ENCODE assay signal across 4 fruit fly cellular contexts in genomic region chr3R:5080538-5080838, dm6.
TF ChIP-seq lines count a peak whose summit lies in the region.

No protein-coding gene starts in this region.

- no peak for TF ChIP-seq CTCF in whole organism, embryonic (GFP tag; optimal IDR thresholded peaks at IDR 0.05; lab: Kevin White, UChicago)

TF ChIP-seq in whole organism, embryonic, 481 proteins besides CTCF, POLR2A, EP300 and RAD21 (continues in another document):
- no peak for TF ChIP-seq Dad (GFP tag; optimal IDR thresholded peaks at IDR 0.05; lab: Kevin White, UChicago)
- TF ChIP-seq Scr (GFP tag; IDR thresholded peaks at IDR 0.05; lab: Robert Waterston, UW; ENCODE audit: partially characterized antibody) = no peak
- no peak for TF ChIP-seq amos (GFP tag; IDR thresholded peaks at IDR 0.05; lab: Robert Waterston, UW; ENCODE audit: partially characterized antibody)
- TF ChIP-seq cad (GFP tag; optimal IDR thresholded peaks at IDR 0.05; lab: Kevin White, UChicago) = no peak
- TF ChIP-seq vvl (GFP tag; IDR thresholded peaks at IDR 0.05; lab: Robert Waterston, UW) = no peak
- peak; percentile 64 for TF ChIP-seq sqz (GFP tag; optimal IDR thresholded peaks at IDR 0.05; lab: Kevin White, UChicago)
- TF ChIP-seq Pdp1 (GFP tag; optimal IDR thresholded peaks at IDR 0.05; lab: Kevin White, UChicago) = no peak
- no peak for TF ChIP-seq Dll (GFP tag; IDR thresholded peaks at IDR 0.05; lab: Robert Waterston, UW; ENCODE audit: partially characterized antibody)
- TF ChIP-seq HHEX (GFP tag; optimal IDR thresholded peaks at IDR 0.05; lab: Kevin White, UChicago) = no peak
- TF ChIP-seq CG9876 (GFP tag; optimal IDR thresholded peaks at IDR 0.05; lab: Kevin White, UChicago) = no peak
- TF ChIP-seq CG17829 (tag; optimal IDR thresholded peaks at IDR 0.05; lab: Kevin White, UChicago) = no peak
- 0 out of 3 replicates have a peak, but pooled peaks have one; percentile 8 for TF ChIP-seq zfh1 (GFP tag; IDR thresholded peaks at IDR 0.05; lab: Robert Waterston, UW)
- TF ChIP-seq ind (GFP tag; optimal IDR thresholded peaks at IDR 0.05; lab: Kevin White, UChicago) = no peak
- TF ChIP-seq tna (GFP tag; IDR thresholded peaks at IDR 0.05; lab: Robert Waterston, UW; ENCODE audit: partially characterized antibody) = 0 out of 2 replicates have a peak, but pooled peaks have one; percentile 19
- TF ChIP-seq Atf3 (GFP tag; optimal IDR thresholded peaks at IDR 0.05; lab: Kevin White, UChicago) = no peak
- TF ChIP-seq so (GFP tag; IDR thresholded peaks at IDR 0.05; lab: Robert Waterston, UW) = peak; percentile 37; the same call in 1 of the 3 replicates
- no peak for TF ChIP-seq zen (tag; optimal IDR thresholded peaks at IDR 0.05; lab: Kevin White, UChicago)
- no peak for TF ChIP-seq slp2 (GFP tag; optimal IDR thresholded peaks at IDR 0.05; lab: Kevin White, UChicago)
- no peak for TF ChIP-seq CG34376 (GFP tag; optimal IDR thresholded peaks at IDR 0.05; lab: Kevin White, UChicago)
- peak; percentile 33 for TF ChIP-seq CG18599 (GFP tag; optimal IDR thresholded peaks at IDR 0.05; lab: Kevin White, UChicago)
- peak; percentile 66 for TF ChIP-seq kni (GFP tag; optimal IDR thresholded peaks at IDR 0.05; lab: Kevin White, UChicago)
- TF ChIP-seq CG3065 (GFP tag; optimal IDR thresholded peaks at IDR 0.05; lab: Kevin White, UChicago) = peak; percentile 55

TF ChIP-seq in whole organism, prepupa, 60 proteins besides CTCF, POLR2A, EP300 and RAD21:
- peak; percentile 4 for TF ChIP-seq CG1621 (tag; optimal IDR thresholded peaks at IDR 0.05; lab: Kevin White, UChicago)
- TF ChIP-seq CG7368 (GFP tag; optimal IDR thresholded peaks at IDR 0.05; lab: Kevin White, UChicago) = no peak
- TF ChIP-seq Lpt (GFP tag; optimal IDR thresholded peaks at IDR 0.05; lab: Kevin White, UChicago) = no peak
- TF ChIP-seq CG8119 (GFP tag; IDR thresholded peaks at IDR 0.05; lab: Robert Waterston, UW) = peak; percentile 26; the same call in 1 of the 3 replicates
- peak; percentile 72 for TF ChIP-seq CG6854 (GFP tag; optimal IDR thresholded peaks at IDR 0.05; lab: Kevin White, UChicago)
- TF ChIP-seq svp (GFP tag; lab: Kevin White, UChicago) = peak; percentile 17
- no peak for TF ChIP-seq ss (GFP tag; optimal IDR thresholded peaks at IDR 0.05; lab: Kevin White, UChicago)

TF ChIP-seq in whole organism, pupa, 21 proteins besides CTCF, POLR2A, EP300 and RAD21:
- TF ChIP-seq fd96Ca (GFP tag; IDR thresholded peaks at IDR 0.05; lab: Robert Waterston, UW) (peak; percentile 22; the same call in 1 of the 3 replicates), CG4496 (GFP tag; IDR thresholded peaks at IDR 0.05; lab: Robert Waterston, UW) (0 out of 3 replicates have a peak, but pooled peaks have one; percentile 47), Snoo (tag; optimal IDR thresholded peaks at IDR 0.05; lab: Kevin White, UChicago) (peak; percentile 9), CG14655 (GFP tag; optimal IDR thresholded peaks at IDR 0.05; lab: Kevin White, UChicago) (no peak), CG10348 (GFP tag; IDR thresholded peaks at IDR 0.05; lab: Robert Waterston, UW) (no peak), CG13204 (GFP tag; optimal IDR thresholded peaks at IDR 0.05; lab: Kevin White, UChicago) (no peak), CG15710 (tag; optimal IDR thresholded peaks at IDR 0.05; lab: Kevin White, UChicago) (no peak), Pif1A (GFP tag; optimal IDR thresholded peaks at IDR 0.05; lab: Kevin White, UChicago) (no peak), D1 (tag; optimal IDR thresholded peaks at IDR 0.05; lab: Kevin White, UChicago) (no peak), CG17806 (tag; optimal IDR thresholded peaks at IDR 0.05; lab: Kevin White, UChicago) (no peak), CG8301 (tag; optimal IDR thresholded peaks at IDR 0.05; lab: Kevin White, UChicago) (no peak), CG34367 (tag; optimal IDR thresholded peaks at IDR 0.05; lab: Kevin White, UChicago) (no peak)

TF ChIP-seq in whole organism, wandering third instar larva, 38 proteins besides CTCF, POLR2A, EP300 and RAD21:
- TF ChIP-seq Dif (GFP tag; optimal IDR thresholded peaks at IDR 0.05; lab: Kevin White, UChicago; ENCODE audit: partially characterized antibody) (peak; percentile 51), woc (GFP tag; optimal IDR thresholded peaks at IDR 0.05; lab: Kevin White, UChicago) (peak; percentile 5), dl (GFP tag; optimal IDR thresholded peaks at IDR 0.05; lab: Kevin White, UChicago; ENCODE audit: insufficient read depth in 1 of 2, partially characterized antibody in 2 of 2) (peak in 1 of 2 experiments; percentile 31), foxo (GFP tag; optimal IDR thresholded peaks at IDR 0.05; lab: Kevin White, UChicago) (no peak), psq (GFP tag; optimal IDR thresholded peaks at IDR 0.05; lab: Kevin White, UChicago) (peak; percentile 9)

Comparison
In these comparisons a context has a peak if more than half of its experiments do, and no peak if none do; other contexts are left out.
1. Of the 7 proteins assayed by ChIP-seq in both whole organism, embryonic and whole organism, prepupa: peak only in whole organism, embryonic: none; only in whole organism, prepupa: CG6854; in both: none; in neither: 6.